Fruit fly (Drosophila melanogaster) whole organism, embryonic: ENCODE results near the gene Art4.

Experiments used
- BEAF-32 ChIP-seq: fragments of 200-800 bp; sonication (Bioruptor generic); optimal IDR thresholded peaks from 3 replicates; lab custom pipeline; 2017; ENCODE audit warnings: missing biosample characterization, missing genetic modification characterization, mild to moderate bottlenecking, moderate library complexity, missing genetic modification reagents
- CG6813 ChIP-seq: fragments of 200-800 bp; sonication (Bioruptor generic); optimal IDR thresholded peaks from 2 replicates; lab custom pipeline; 2017; ENCODE audit warnings: missing biosample characterization, missing genetic modification characterization, mild to moderate bottlenecking, moderate library complexity, missing genetic modification reagents
- CG8089 ChIP-seq: fragments of 200-800 bp; sonication (Bioruptor generic); optimal IDR thresholded peaks from 3 replicates; lab custom pipeline; 2016; ENCODE audit warnings: missing biosample characterization, missing genetic modification characterization
- fu2 ChIP-seq: fragments of 200-800 bp; sonication (Bioruptor generic); optimal IDR thresholded peaks from 2 replicates; lab custom pipeline; 2016; ENCODE audit warnings: missing biosample characterization, missing genetic modification characterization
- usp ChIP-seq: fragments of >200 bp; optimal IDR thresholded peaks from 2 replicates; lab custom pipeline; 2017; ENCODE audit warnings: missing biosample characterization, missing genetic modification characterization

dm6 chr3R:9933356-9933755, 52.5 kb downstream of the Art4 start:
- TF ChIP-seq BEAF-32 (GFP tag; lab: Kevin White, UChicago) (no peak), CG8089 (GFP tag; lab: Kevin White, UChicago) (no peak), usp (no peak), fu2 (GFP tag; lab: Kevin White, UChicago) (no peak), CG6813 (GFP tag; lab: Kevin White, UChicago) (no peak)
